Worm (Caenorhabditis elegans): Measurements from ENCODE around the gene pars-1.

ce11 chrIII:7258931-7259330 lies 20.1 kb downstream of the pars-1 start, which contains the start of gene B0361.4:
- TF ChIP-seq ama-1 (optimal IDR thresholded peaks at IDR 0.05) (no peak), ceh-36 (tag; optimal IDR thresholded peaks at IDR 0.05) (no peak), flt-1 (GFP tag; IDR thresholded peaks at IDR 0.05) (no peak), aly-1 (tag; optimal IDR thresholded peaks at IDR 0.05) (no peak), F13C5.2 (tag; optimal IDR thresholded peaks at IDR 0.05) (no peak), hmbx-1 (tag; optimal IDR thresholded peaks at IDR 0.05) (no peak), hnd-1 (tag; optimal IDR thresholded peaks at IDR 0.05) (no peak), tbx-11 (GFP tag; IDR thresholded peaks at IDR 0.05) (no peak), sea-1 (GFP tag; conservative IDR thresholded peaks at IDR 0.05) (no peak), pes-1 (GFP tag; IDR thresholded peaks at IDR 0.05) (no peak), tra-4 (tag; optimal IDR thresholded peaks at IDR 0.05) (no peak)
